Worm (Caenorhabditis elegans) whole organism, L4/young adult: ENCODE measurements around the gene Y39A3CL.4.

Source experiments
- W03F9.2 ChIP-seq: fragments of 150-350 bp; optimal IDR thresholded peaks from 2 replicates; lab custom pipeline; 2014; ENCODE audit warnings: missing biosample characterization, missing genetic modification characterization
- dao-5 ChIP-seq: sonication (generic microtip); optimal IDR thresholded peaks from 2 replicates; lab custom pipeline; 2016; ENCODE audit warnings: missing genotype, missing genetic modification characterization, moderate library complexity, missing compliant biosample characterization
- him-1 ChIP-seq: sonication (generic microtip); optimal IDR thresholded peaks from 2 replicates; lab custom pipeline; 2016; ENCODE audit warnings: missing genotype, missing genetic modification reagents, missing genetic modification characterization, missing compliant biosample characterization

Y39A3CL.4 gene

ce11 chrIII:1777969-1778368 is at the start of gene Y39A3CL.4:
Y39A3CL.4 (minus strand) TSS chrIII:1778069.
- TF ChIP-seq him-1 (tag; lab: Kevin White, UChicago) (no peak), W03F9.2 (no peak), dao-5 (tag; lab: Kevin White, UChicago) (no peak)

- no peak for TF ChIP-seq W03F9.2
- TF ChIP-seq him-1 (tag; lab: Kevin White, UChicago): no peak
- TF ChIP-seq dao-5 (tag; lab: Kevin White, UChicago): no peak
These were observed 46.5 kb upstream of the Y39A3CL.4 start, which contains the start of the genes pvf-1 and Y39A3CL.7 for ce11 chrIII:1824264-1824922. pvf-1 (minus strand) TSS chrIII:1824314. Y39A3CL.7 (plus strand) TSS chrIII:1824919.

ce11 chrIII:1819049-1819597 is 41.3 kb upstream of the Y39A3CL.4 start:
- no peak for TF ChIP-seq dao-5 (tag; lab: Kevin White, UChicago)
- no peak for TF ChIP-seq him-1 (tag; lab: Kevin White, UChicago)
- TF ChIP-seq W03F9.2: peak; percentile 18

ce11 chrIII:1818001-1818655 is 40.3 kb upstream of the Y39A3CL.4 start, which contains the start of gene clp-4:
clp-4 (minus strand) TSS chrIII:1818323.
- TF ChIP-seq dao-5 (tag; lab: Kevin White, UChicago): no peak

ce11 chrIII:1814285-1814684 is 36.4 kb upstream of the Y39A3CL.4 start:
- TF ChIP-seq dao-5 (tag; lab: Kevin White, UChicago) (no peak), W03F9.2 (no peak), him-1 (tag; lab: Kevin White, UChicago) (no peak)

- TF ChIP-seq him-1 (tag; lab: Kevin White, UChicago) (no peak), W03F9.2 (no peak), dao-5 (tag; lab: Kevin White, UChicago) (no peak)
These were observed 28.4 kb upstream of the Y39A3CL.4 start for ce11 chrIII:1806183-1806798.

ce11 chrIII:1805415-1806008 is 27.6 kb upstream of the Y39A3CL.4 start:
- no peak for TF ChIP-seq dao-5 (tag; lab: Kevin White, UChicago)
- no peak for TF ChIP-seq W03F9.2
- TF ChIP-seq him-1 (tag; lab: Kevin White, UChicago): no peak

ce11 chrIII:1804477-1804876 is 26.6 kb upstream of the Y39A3CL.4 start:
- no peak for TF ChIP-seq dao-5 (tag; lab: Kevin White, UChicago)
- TF ChIP-seq W03F9.2: no peak

- TF ChIP-seq him-1 (tag; lab: Kevin White, UChicago) (no peak), dao-5 (tag; lab: Kevin White, UChicago) (no peak), W03F9.2 (no peak)
These were observed 25.1 kb upstream of the Y39A3CL.4 start for ce11 chrIII:1803000-1803399.

ce11 chrIII:1799407-1799806 is 21.5 kb upstream of the Y39A3CL.4 start:
- TF ChIP-seq dao-5 (tag; lab: Kevin White, UChicago) (no peak), him-1 (tag; lab: Kevin White, UChicago) (no peak), W03F9.2 (no peak)

DNA sequence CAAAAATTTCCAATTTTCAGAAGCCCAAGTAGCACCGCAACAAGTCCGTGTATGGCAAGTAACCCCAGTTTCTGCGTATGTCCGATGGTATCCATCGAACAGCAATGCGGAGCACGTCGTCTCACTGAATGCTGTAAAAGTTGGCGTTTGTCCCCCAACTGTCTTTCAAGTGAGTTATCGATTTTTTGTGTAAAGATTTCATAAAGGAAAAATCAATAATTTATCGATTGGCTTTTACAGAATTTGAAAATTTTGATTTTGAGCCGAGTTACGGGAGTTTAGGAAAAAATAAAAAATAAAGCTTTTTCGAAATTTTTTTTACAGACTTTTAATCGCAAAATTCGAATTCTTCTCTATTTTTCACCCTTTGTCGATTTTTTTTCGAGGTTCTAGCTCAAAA is 16.2 kb upstream of the Y39A3CL.4 start:
- TF ChIP-seq him-1 (tag; lab: Kevin White, UChicago) (no peak), dao-5 (tag; lab: Kevin White, UChicago) (no peak), W03F9.2 (no peak)

ce11 chrIII:1793416-1793815 is 15.5 kb upstream of the Y39A3CL.4 start:
- TF ChIP-seq dao-5 (tag; lab: Kevin White, UChicago): no peak
- TF ChIP-seq W03F9.2: no peak
- TF ChIP-seq him-1 (tag; lab: Kevin White, UChicago): no peak

- TF ChIP-seq him-1 (tag; lab: Kevin White, UChicago) (peak; percentile 34), dao-5 (tag; lab: Kevin White, UChicago) (no peak), W03F9.2 (no peak)
These were observed 14.1 kb upstream of the Y39A3CL.4 start for ce11 chrIII:1791949-1792348.

DNA sequence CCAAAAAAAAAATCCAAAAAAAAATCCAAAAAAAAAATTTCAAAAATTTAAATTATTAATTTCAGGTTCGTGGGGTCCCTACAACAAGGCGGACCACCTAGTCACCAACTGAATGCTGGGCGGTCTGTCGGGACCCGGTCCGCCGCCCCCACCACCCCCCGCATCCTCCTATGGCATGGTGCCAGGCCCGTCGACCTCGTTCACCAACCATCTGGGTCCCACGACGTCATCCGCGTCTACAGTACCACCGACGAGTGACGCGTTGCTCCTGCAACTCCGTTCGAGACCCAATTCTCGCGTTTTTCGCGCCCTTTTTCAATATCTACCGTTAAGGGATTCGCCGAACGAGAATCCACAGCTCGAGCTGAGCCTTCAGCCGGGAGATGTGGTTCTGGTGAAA is 11.1 kb upstream of the Y39A3CL.4 start:
- TF ChIP-seq W03F9.2: no peak
- no peak for TF ChIP-seq him-1 (tag; lab: Kevin White, UChicago)
- no peak for TF ChIP-seq dao-5 (tag; lab: Kevin White, UChicago)
